Worm (Caenorhabditis elegans) whole organism, L4 larva: ENCODE data around the gene srx-93.
"Not testable (repeated sequence)": the region's sequence is repeated elsewhere in the genome, so short reads cannot be mapped to it uniquely, and the experiment has no call there.

Experiments
- D1046.2 ChIP-seq: fragments of 200-800 bp; sonication (Bioruptor generic); IDR thresholded peaks from 2 replicates; pipeline ENCODE4 v1.3.6; 2022; ENCODE audit warnings: missing genetic modification characterization, missing compliant biosample characterization
- T20F7.1 ChIP-seq: fragments of 200-800 bp; sonication (Bioruptor generic); optimal IDR thresholded peaks from 2 replicates; lab custom pipeline; 2018; ENCODE audit warnings: mild to moderate bottlenecking, missing genetic modification characterization, missing compliant biosample characterization
- daf-16 ChIP-seq, 3 experiments: sonication (generic microtip); optimal IDR thresholded peaks; 2 replicates each; lab custom pipeline; 2016 to 2017; ENCODE audit warnings: missing genetic modification characterization in 3 of 3, missing genetic modification reagents in 3 of 3, mild to moderate bottlenecking in 2 of 3, missing compliant biosample characterization in 2 of 3, missing biosample characterization in 1 of 3, moderate library complexity in 1 of 3
- dmd-6 ChIP-seq: fragments of 200-800 bp; sonication (Bioruptor generic); IDR thresholded peaks from 2 replicates; pipeline ENCODE4 v1.3.6; 2022; ENCODE audit warnings: missing genetic modification reagents, missing genetic modification characterization, missing compliant biosample characterization
- dve-1 ChIP-seq: sonication (generic microtip); optimal IDR thresholded peaks from 2 replicates; lab custom pipeline; 2017; ENCODE audit warnings: antibody characterized with exemption, mild to moderate bottlenecking, missing genetic modification characterization, missing compliant biosample characterization; ENCODE audit not compliant: insufficient read depth
- gei-8 ChIP-seq: fragments of 200-800 bp; sonication (Bioruptor generic); optimal IDR thresholded peaks from 2 replicates; lab custom pipeline; 2018; ENCODE audit warnings: mild to moderate bottlenecking, missing genetic modification characterization, missing compliant biosample characterization
- lin-1 ChIP-seq: fragments of 200-800 bp; sonication (Bioruptor generic); IDR thresholded peaks from 2 replicates; pipeline ENCODE4 v1.3.6; 2022; ENCODE audit warnings: missing genetic modification reagents, missing genetic modification characterization, missing compliant biosample characterization
- lin-15B ChIP-seq: fragments of 150-350 bp; sonication (generic microtip); optimal IDR thresholded peaks from 3 replicates; lab custom pipeline; 2014; ENCODE audit warnings: missing biosample characterization, missing genetic modification characterization
- lin-39 ChIP-seq: fragments of 150-350 bp; optimal IDR thresholded peaks from 2 replicates; lab custom pipeline; 2014; ENCODE audit warnings: missing biosample characterization, missing genetic modification reagents, missing genetic modification characterization
- nhr-10 ChIP-seq: fragments of 150-350 bp; optimal IDR thresholded peaks from 2 replicates; lab custom pipeline; 2014; ENCODE audit warnings: missing biosample characterization, missing genetic modification characterization
- nhr-25 ChIP-seq: sonication (generic microtip); optimal IDR thresholded peaks from 2 replicates; lab custom pipeline; 2017; ENCODE audit warnings: missing genetic modification characterization, mild to moderate bottlenecking, missing compliant biosample characterization, antibody characterized with exemption, moderate library complexity, borderline replicate concordance; ENCODE audit not compliant: insufficient read depth
- nhr-42 ChIP-seq: fragments of 200-800 bp; sonication (Bioruptor generic); IDR thresholded peaks from 2 replicates; pipeline ENCODE4 v1.3.6; 2022; ENCODE audit warnings: missing genetic modification characterization, missing compliant biosample characterization
- nhr-77 ChIP-seq: fragments of 150-350 bp; optimal IDR thresholded peaks from 2 replicates; lab custom pipeline; 2014; ENCODE audit warnings: missing biosample characterization, missing genetic modification characterization
- set-16 ChIP-seq: fragments of 200-800 bp; sonication (Bioruptor generic); IDR thresholded peaks from 2 replicates; pipeline ENCODE4 v1.3.6; 2022; ENCODE audit warnings: missing genetic modification reagents, missing genetic modification characterization, missing compliant biosample characterization
- tag-97 ChIP-seq: fragments of 200-800 bp; sonication (Bioruptor generic); IDR thresholded peaks from 2 replicates; pipeline ENCODE4 v1.3.6; 2022; ENCODE audit warnings: missing genetic modification characterization, missing compliant biosample characterization
- vab-7 ChIP-seq: fragments of 200-800 bp; sonication (Bioruptor generic); IDR thresholded peaks from 2 replicates; pipeline ENCODE4 v1.3.6; 2022; ENCODE audit warnings: missing genetic modification reagents, missing genetic modification characterization, missing compliant biosample characterization

The srx-93 gene

ce11 chrV:3578813-3579212 is 41.7 kb downstream of the srx-93 start, which contains the start of gene pygl-1 (continued):
- no peak for TF ChIP-seq nhr-42 (GFP tag; lab: Robert Waterston, UW)

ce11 chrV:3575759-3576158 is 44.7 kb downstream of the srx-93 start, which contains the start of gene grl-27:
Gene grl-27, minus strand, starts transcription at chrV:3575859.
- TF ChIP-seq vab-7 (GFP tag; lab: Robert Waterston, UW) = no peak
- TF ChIP-seq dmd-6 = no peak
- no peak for TF ChIP-seq lin-1 (GFP tag; lab: Robert Waterston, UW)
- no peak for TF ChIP-seq nhr-10 (tag; lab: Kevin White, UChicago)
- TF ChIP-seq dve-1 (tag; lab: Kevin White, UChicago) = no peak
- no peak for TF ChIP-seq set-16 (GFP tag; lab: Robert Waterston, UW)
- TF ChIP-seq gei-8 (GFP tag; lab: Kevin White, UChicago) = no peak
- TF ChIP-seq daf-16 (GFP tag; optimal IDR thresholded peaks at IDR 0.05; lab: Kevin White, UChicago) = no peak
- no peak for TF ChIP-seq daf-16 (tag; optimal IDR thresholded peaks at IDR 0.05; lab: Kevin White, UChicago)
- TF ChIP-seq nhr-77 (tag; lab: Kevin White, UChicago) = no peak
- no peak for TF ChIP-seq tag-97 (GFP tag; lab: Robert Waterston, UW)
- no peak for TF ChIP-seq nhr-25 (tag; lab: Kevin White, UChicago)

DNA sequence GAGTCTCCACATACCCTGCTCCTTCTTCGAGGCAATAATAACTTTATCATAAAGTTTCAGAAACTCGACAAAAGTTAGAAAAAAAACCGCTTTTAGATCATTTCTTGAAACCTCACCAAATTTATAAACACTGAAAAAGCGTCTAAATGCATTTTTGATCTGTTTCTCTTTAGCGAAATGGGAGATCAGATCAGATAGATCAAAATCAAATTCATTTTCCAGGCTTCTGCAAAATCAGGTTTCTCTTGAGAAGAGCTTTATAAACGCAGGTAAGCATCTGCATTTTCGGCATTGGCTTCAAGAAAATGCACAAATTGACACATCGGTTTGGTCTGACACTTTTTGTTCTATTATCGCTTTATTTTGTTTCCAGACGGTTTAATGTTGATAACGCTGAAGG is 48.1 kb downstream of the srx-93 start, which contains the start of gene F40C5.1:
Gene F40C5.1, plus strand, starts transcription at position 301 of the 400 bp plus-strand sequence.
- not testable (repeated sequence) for TF ChIP-seq T20F7.1 (GFP tag; lab: Kevin White, UChicago); dmd-6; lin-39 (tag; lab: Kevin White, UChicago)

DNA sequence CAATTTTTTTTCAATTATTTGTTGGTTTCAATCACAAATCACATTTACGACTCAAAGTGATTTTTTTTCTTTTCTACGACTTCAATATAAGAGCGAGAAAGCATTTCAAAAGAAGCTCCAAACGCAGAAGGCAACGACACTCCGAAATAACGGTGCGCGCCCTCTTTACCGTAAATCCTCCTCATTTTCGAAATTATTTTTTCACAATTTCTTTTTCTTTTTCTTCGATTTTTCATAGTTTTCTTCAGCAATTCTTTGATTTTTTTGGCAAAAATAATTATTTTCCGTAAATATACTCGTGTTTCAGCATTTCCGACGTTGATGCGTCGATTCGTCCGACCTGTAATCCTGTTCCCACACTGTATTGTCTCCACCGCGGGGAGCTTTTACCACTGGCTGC is 49.8 kb downstream of the srx-93 start, which contains the start of gene F40C5.2:
Gene F40C5.2, plus strand, starts transcription at position 301 of the 400 bp plus-strand sequence.
- not testable (repeated sequence) for TF ChIP-seq D1046.2 (GFP tag; lab: Robert Waterston, UW); vab-7 (GFP tag; lab: Robert Waterston, UW); lin-15B (tag; lab: Kevin White, UChicago)
